Worm (Caenorhabditis elegans) whole organism, late embryonic: ENCODE measurements around the gene F28E10.1.

ENCODE experiments used
- dmd-4 ChIP-seq: sonication (generic microtip); optimal IDR thresholded peaks from 2 replicates; lab custom pipeline; 2016; ENCODE audit warnings: borderline replicate concordance, missing genetic modification characterization, missing compliant biosample characterization
- unc-86 ChIP-seq: sonication (generic microtip); optimal IDR thresholded peaks from 2 replicates; lab custom pipeline; 2016; ENCODE audit warnings: missing genetic modification characterization, missing compliant biosample characterization

ce11 chrIV:4596824-4597223 is 28.2 kb downstream of the F28E10.1 start, which contains the start of gene F19C7.3:
- TF ChIP-seq unc-86 (tag; lab: Kevin White, UChicago) (no peak), dmd-4 (tag; lab: Kevin White, UChicago) (no peak)
